Worm (Caenorhabditis elegans) whole organism, young adult: ENCODE measurements around the gene C03B1.13.

Experiments used
- C06A6.2 ChIP-seq: fragments of 200-800 bp; sonication (Bioruptor generic); conservative IDR thresholded peaks from 2 replicates; pipeline ENCODE4 v1.3.6; 2022; ENCODE audit warnings: missing genetic modification characterization, missing compliant biosample characterization
- F37B4.10 ChIP-seq: fragments of 200-800 bp; sonication (Bioruptor generic); IDR thresholded peaks from 2 replicates; pipeline ENCODE4 v1.3.6; 2022; ENCODE audit warnings: missing genetic modification characterization, missing compliant biosample characterization
- K12H6.12 ChIP-seq: fragments of 200-800 bp; sonication (Bioruptor generic); optimal IDR thresholded peaks from 2 replicates; lab custom pipeline; 2018; ENCODE audit warnings: mild to moderate bottlenecking, missing genetic modification characterization, missing compliant biosample characterization
- T07F8.4 ChIP-seq: sonication (generic microtip); optimal IDR thresholded peaks from 2 replicates; lab custom pipeline; 2016; ENCODE audit warnings: mild to moderate bottlenecking, missing genetic modification characterization, moderate library complexity, missing compliant biosample characterization
- Y53G8AR.9 ChIP-seq: fragments of 200-800 bp; sonication (Bioruptor generic); conservative IDR thresholded peaks from 2 replicates; pipeline ENCODE4 v1.3.6; 2022; ENCODE audit warnings: missing genetic modification reagents, missing genetic modification characterization, missing compliant biosample characterization
- Y67H2A.10 ChIP-seq: fragments of 200-800 bp; sonication (Bioruptor generic); conservative IDR thresholded peaks from 2 replicates; pipeline ENCODE4 v1.3.6; 2022; ENCODE audit warnings: missing genetic modification reagents, missing genetic modification characterization, missing compliant biosample characterization
- Y79H2A.3 ChIP-seq: fragments of 200-800 bp; sonication (Bioruptor generic); conservative IDR thresholded peaks from 2 replicates; pipeline ENCODE4 v1.3.6; 2022; ENCODE audit warnings: missing genetic modification reagents, missing genetic modification characterization, missing compliant biosample characterization
- ZK185.1 ChIP-seq: sonication (generic microtip); optimal IDR thresholded peaks from 2 replicates; lab custom pipeline; 2016; ENCODE audit warnings: mild to moderate bottlenecking, missing genetic modification characterization, missing compliant biosample characterization; ENCODE audit not compliant: poor library complexity, severe bottlenecking
- aptf-2 ChIP-seq: fragments of 200-800 bp; sonication (Bioruptor generic); conservative IDR thresholded peaks from 2 replicates; pipeline ENCODE4 v1.3.6; 2022; ENCODE audit warnings: missing genetic modification reagents, missing genetic modification characterization, missing compliant biosample characterization
- atf-7 ChIP-seq: sonication (generic microtip); optimal IDR thresholded peaks from 2 replicates; lab custom pipeline; 2017; ENCODE audit warnings: mild to moderate bottlenecking, missing genetic modification characterization, missing compliant biosample characterization
- bed-1 ChIP-seq: fragments of 200-800 bp; sonication (Bioruptor generic); IDR thresholded peaks from 2 replicates; pipeline ENCODE4 v1.3.6; 2022; ENCODE audit warnings: missing genetic modification reagents, missing genetic modification characterization, missing compliant biosample characterization
- cebp-2 ChIP-seq: fragments of 200-800 bp; sonication (Bioruptor generic); IDR thresholded peaks from 2 replicates; pipeline ENCODE4 v1.3.6; 2022; ENCODE audit warnings: missing genetic modification characterization, missing compliant biosample characterization
- ceh-100 ChIP-seq: fragments of 200-800 bp; sonication (Bioruptor generic); IDR thresholded peaks from 2 replicates; pipeline ENCODE4 v1.3.6; 2022; ENCODE audit warnings: missing genetic modification reagents, missing genetic modification characterization, missing compliant biosample characterization
- dox-1 ChIP-seq: fragments of 200-800 bp; sonication (Bioruptor generic); IDR thresholded peaks from 2 replicates; pipeline ENCODE4 v1.3.6; 2022; ENCODE audit warnings: missing genetic modification reagents, missing genetic modification characterization, missing compliant biosample characterization
- egl-44 ChIP-seq: fragments of 200-800 bp; sonication (Bioruptor generic); IDR thresholded peaks from 2 replicates; pipeline ENCODE4 v1.3.6; 2022; ENCODE audit warnings: missing genetic modification reagents, missing genetic modification characterization, missing compliant biosample characterization
- him-1 ChIP-seq: sonication (generic microtip); optimal IDR thresholded peaks from 2 replicates; lab custom pipeline; 2016; ENCODE audit warnings: missing genotype, missing genetic modification reagents, missing genetic modification characterization, missing compliant biosample characterization
- hmg-1.2 ChIP-seq: fragments of 200-800 bp; sonication (Bioruptor generic); IDR thresholded peaks from 2 replicates; pipeline ENCODE4 v1.3.6; 2022; ENCODE audit warnings: missing genetic modification reagents, missing genetic modification characterization, missing compliant biosample characterization
- hrde-1 ChIP-seq: sonication (generic microtip); optimal IDR thresholded peaks from 2 replicates; lab custom pipeline; 2016; ENCODE audit warnings: missing genetic modification characterization, mild to moderate bottlenecking, missing compliant biosample characterization, moderate library complexity, missing genotype, missing genetic modification reagents, borderline replicate concordance
- lag-1 ChIP-seq: fragments of 200-800 bp; sonication (Bioruptor generic); IDR thresholded peaks from 2 replicates; pipeline ENCODE4 v1.3.6; 2022; ENCODE audit warnings: missing genetic modification reagents, missing genetic modification characterization, missing compliant biosample characterization
- let-607 ChIP-seq, 2 experiments: fragments of 200-800 bp in 1 of 2; sonication (Bioruptor generic) in 1 of 2; sonication (generic microtip) in 1 of 2; optimal IDR thresholded peaks; 2 replicates each; lab custom pipeline; 2016 to 2018; ENCODE audit warnings: mild to moderate bottlenecking in 2 of 2, missing compliant biosample characterization in 2 of 2, missing genetic modification characterization in 2 of 2, moderate library complexity in 2 of 2, missing genotype in 1 of 2
- lin-35 ChIP-seq, 3 experiments: fragments of 150-350 bp in 2 of 3; sonication (generic microtip) in 1 of 3; optimal IDR thresholded peaks; 2 replicates each; lab custom pipeline; 2014 to 2018; ENCODE audit warnings: missing biosample characterization in 3 of 3, missing genetic modification characterization in 3 of 3, missing genetic modification reagents in 3 of 3
- lsy-27 ChIP-seq: sonication (generic microtip); optimal IDR thresholded peaks from 2 replicates; lab custom pipeline; 2017; ENCODE audit warnings: missing genetic modification characterization, mild to moderate bottlenecking, missing compliant biosample characterization, antibody characterized with exemption, missing genotype, borderline replicate concordance; ENCODE audit not compliant: insufficient read depth
- madf-3 ChIP-seq: fragments of 200-800 bp; sonication (Bioruptor generic); IDR thresholded peaks from 2 replicates; pipeline ENCODE4 v1.3.6; 2022; ENCODE audit warnings: missing genetic modification reagents, missing genetic modification characterization, missing compliant biosample characterization
- mes-4 ChIP-seq: sonication (generic microtip); optimal IDR thresholded peaks from 2 replicates; lab custom pipeline; 2016; ENCODE audit warnings: missing genotype, missing genetic modification characterization, missing compliant biosample characterization
- mxl-1 ChIP-seq: sonication (generic microtip); optimal IDR thresholded peaks from 2 replicates; lab custom pipeline; 2016; ENCODE audit warnings: missing genetic modification characterization, missing compliant biosample characterization
- nhr-179 ChIP-seq: sonication (generic microtip); optimal IDR thresholded peaks from 2 replicates; lab custom pipeline; 2016; ENCODE audit warnings: mild to moderate bottlenecking, missing genetic modification characterization, missing compliant biosample characterization
- nhr-27 ChIP-seq: fragments of 200-800 bp; sonication (Bioruptor generic); optimal IDR thresholded peaks from 2 replicates; lab custom pipeline; 2018; ENCODE audit warnings: mild to moderate bottlenecking, missing genetic modification characterization, moderate library complexity, missing compliant biosample characterization
- sdz-38 ChIP-seq: sonication (generic microtip); optimal IDR thresholded peaks from 2 replicates; lab custom pipeline; 2016; ENCODE audit warnings: missing genotype, missing genetic modification characterization, missing compliant biosample characterization
- sea-2 ChIP-seq: fragments of 200-800 bp; sonication (Bioruptor generic); IDR thresholded peaks from 2 replicates; pipeline ENCODE4 v1.3.6; 2022; ENCODE audit warnings: missing genetic modification characterization, missing compliant biosample characterization
- somi-1 ChIP-seq: fragments of 200-800 bp; sonication (Bioruptor generic); optimal IDR thresholded peaks from 2 replicates; lab custom pipeline; 2018; ENCODE audit warnings: mild to moderate bottlenecking, missing genetic modification characterization, missing compliant biosample characterization
- unc-130 ChIP-seq: sonication (generic microtip); optimal IDR thresholded peaks from 2 replicates; lab custom pipeline; 2016; ENCODE audit warnings: missing genetic modification reagents, missing genetic modification characterization, missing compliant biosample characterization
- xnd-1 ChIP-seq: sonication (generic microtip); optimal IDR thresholded peaks from 2 replicates; lab custom pipeline; 2016; ENCODE audit warnings: missing genotype, missing genetic modification reagents, missing genetic modification characterization, missing compliant biosample characterization
- zfh-2 ChIP-seq: fragments of 200-800 bp; sonication (Bioruptor generic); conservative IDR thresholded peaks from 2 replicates; pipeline ENCODE4 v1.3.6; 2022; ENCODE audit warnings: missing genetic modification reagents, missing genetic modification characterization, missing compliant biosample characterization
- ztf-22 ChIP-seq: fragments of 200-800 bp; sonication (Bioruptor generic); optimal IDR thresholded peaks from 2 replicates; lab custom pipeline; 2018; ENCODE audit warnings: mild to moderate bottlenecking, missing genetic modification characterization, moderate library complexity, missing compliant biosample characterization

C03B1.13 gene

ce11 chrX:6365715-6366114 lies 27.9 kb upstream of the C03B1.13 start, which contains the start of gene C03B1.3:
Gene C03B1.3, plus strand, starts transcription at chrX:6366015.
- TF ChIP-seq T07F8.4 (tag; lab: Kevin White, UChicago), result no peak

- TF ChIP-seq egl-44 (GFP tag; lab: Robert Waterston, UW) (no peak), mes-4 (tag; lab: Kevin White, UChicago) (no peak), somi-1 (GFP tag; lab: Kevin White, UChicago) (no peak), dox-1 (GFP tag; lab: Robert Waterston, UW) (no peak), lin-35 (GFP tag; optimal IDR thresholded peaks at IDR 0.05; lab: Kevin White, UChicago) (no peak), zfh-2 (GFP tag; lab: Robert Waterston, UW) (no peak), lag-1 (GFP tag; lab: Robert Waterston, UW) (no peak), unc-130 (GFP tag; lab: Kevin White, UChicago) (no peak), Y53G8AR.9 (GFP tag; lab: Robert Waterston, UW) (no peak), aptf-2 (GFP tag; lab: Robert Waterston, UW) (no peak), Y79H2A.3 (GFP tag; lab: Robert Waterston, UW) (no peak), atf-7 (tag; lab: Kevin White, UChicago) (no peak), ZK185.1 (no peak), ceh-100 (GFP tag; lab: Robert Waterston, UW) (no peak)
Measured at ce11 chrX:6364196-6364595, 26.3 kb upstream of the C03B1.13 start, which contains the start of gene C03B1.4. Gene C03B1.4, plus strand, starts transcription at chrX:6364496.

- TF ChIP-seq sdz-38 (tag; lab: Kevin White, UChicago) (no peak), hmg-1.2 (no peak), madf-3 (GFP tag; lab: Robert Waterston, UW) (no peak), F37B4.10 (GFP tag; lab: Robert Waterston, UW) (no peak), K12H6.12 (tag; lab: Kevin White, UChicago) (no peak), Y67H2A.10 (GFP tag; lab: Robert Waterston, UW) (no peak), cebp-2 (no peak), sea-2 (GFP tag; lab: Robert Waterston, UW) (no peak), let-607 (tag; optimal IDR thresholded peaks at IDR 0.05; lab: Kevin White, UChicago) (no peak), nhr-27 (no peak), xnd-1 (tag; lab: Kevin White, UChicago) (no peak), nhr-179 (tag; lab: Kevin White, UChicago) (no peak), lsy-27 (tag; lab: Kevin White, UChicago) (no peak), ztf-22 (no peak)
- TF ChIP-seq, all 124 proteins: peak for 0
Measured at ce11 chrX:6360658-6361057, 22.8 kb upstream of the C03B1.13 start, which contains the start of gene C03B1.14. Gene C03B1.14, minus strand, starts transcription at chrX:6360758.

ce11 chrX:6360077-6360476 lies 22.2 kb upstream of the C03B1.13 start:
- TF ChIP-seq bed-1 (GFP tag; lab: Robert Waterston, UW), result no peak
- TF ChIP-seq him-1 (tag; lab: Kevin White, UChicago), result no peak
- TF ChIP-seq mxl-1, result no peak
- TF ChIP-seq C06A6.2 (GFP tag; lab: Robert Waterston, UW), result no peak
- no peak for TF ChIP-seq hrde-1
